Worm (Caenorhabditis elegans) whole organism, young adult: ENCODE results near the gene C07G1.15.

ENCODE experiments used
- B0019.2 ChIP-seq: fragments of 200-800 bp; sonication (Bioruptor generic); conservative IDR thresholded peaks from 2 replicates; pipeline ENCODE4 v1.3.6; 2022; ENCODE audit warnings: missing genetic modification reagents, missing genetic modification characterization, missing compliant biosample characterization
- B0035.1 ChIP-seq: sonication (generic microtip); optimal IDR thresholded peaks from 2 replicates; lab custom pipeline; 2016; ENCODE audit warnings: missing genetic modification characterization, mild to moderate bottlenecking, missing compliant biosample characterization, missing genotype, missing genetic modification reagents
- B0261.1 ChIP-seq: sonication (generic microtip); optimal IDR thresholded peaks from 2 replicates; lab custom pipeline; 2016; ENCODE audit warnings: mild to moderate bottlenecking, missing genetic modification characterization, moderate library complexity, missing compliant biosample characterization
- D2030.7 ChIP-seq: fragments of 200-800 bp; sonication (Bioruptor generic); IDR thresholded peaks from 2 replicates; pipeline ENCODE4 v1.3.6; 2022; ENCODE audit warnings: missing genetic modification reagents, missing genetic modification characterization, missing compliant biosample characterization
- F33H1.4 ChIP-seq: fragments of 200-800 bp; sonication (Bioruptor generic); IDR thresholded peaks from 2 replicates; pipeline ENCODE4 v1.3.6; 2022; ENCODE audit warnings: missing genetic modification reagents, missing genetic modification characterization, missing compliant biosample characterization
- F57C9.4 ChIP-seq: sonication (generic microtip); optimal IDR thresholded peaks from 2 replicates; lab custom pipeline; 2017; ENCODE audit warnings: mild to moderate bottlenecking, missing genetic modification characterization, missing compliant biosample characterization
- K11D2.4 ChIP-seq: fragments of 200-800 bp; sonication (Bioruptor generic); IDR thresholded peaks from 2 replicates; pipeline ENCODE4 v1.3.6; 2022; ENCODE audit warnings: missing genetic modification reagents, missing genetic modification characterization, missing compliant biosample characterization
- T07F8.4 ChIP-seq: sonication (generic microtip); optimal IDR thresholded peaks from 2 replicates; lab custom pipeline; 2016; ENCODE audit warnings: mild to moderate bottlenecking, missing genetic modification characterization, moderate library complexity, missing compliant biosample characterization
- Y56A3A.18 ChIP-seq: fragments of 200-800 bp; sonication (Bioruptor generic); IDR thresholded peaks from 2 replicates; pipeline ENCODE4 v1.3.6; 2022; ENCODE audit warnings: missing genetic modification reagents, missing genetic modification characterization, missing compliant biosample characterization
- aptf-2 ChIP-seq: fragments of 200-800 bp; sonication (Bioruptor generic); conservative IDR thresholded peaks from 2 replicates; pipeline ENCODE4 v1.3.6; 2022; ENCODE audit warnings: missing genetic modification reagents, missing genetic modification characterization, missing compliant biosample characterization
- attf-5 ChIP-seq: fragments of 200-800 bp; sonication (Bioruptor generic); optimal IDR thresholded peaks from 2 replicates; lab custom pipeline; 2018; ENCODE audit warnings: mild to moderate bottlenecking, missing genetic modification characterization, missing compliant biosample characterization
- cebp-1 ChIP-seq, 2 experiments: fragments of 200-800 bp in 1 of 2; sonication (Bioruptor generic) in 1 of 2; sonication (generic microtip) in 1 of 2; IDR thresholded peaks in 1 of 2; optimal IDR thresholded peaks in 1 of 2; 2 replicates each; pipeline versions ENCODE4 v1.3.6 to Lab custom; 2017 to 2022; ENCODE audit warnings: missing compliant biosample characterization in 2 of 2, missing genetic modification characterization in 2 of 2, mild to moderate bottlenecking in 1 of 2, missing genetic modification reagents in 1 of 2, moderate library complexity in 1 of 2
- ceh-27 ChIP-seq: fragments of 200-800 bp; sonication (Bioruptor generic); optimal IDR thresholded peaks from 2 replicates; lab custom pipeline; 2018; ENCODE audit warnings: mild to moderate bottlenecking, missing genetic modification characterization, moderate library complexity, missing compliant biosample characterization
- ceh-79 ChIP-seq: sonication (generic microtip); optimal IDR thresholded peaks from 2 replicates; lab custom pipeline; 2017; ENCODE audit warnings: mild to moderate bottlenecking, missing genetic modification characterization, missing compliant biosample characterization
- egl-18 ChIP-seq: fragments of 200-800 bp; sonication (Bioruptor generic); IDR thresholded peaks from 2 replicates; pipeline ENCODE4 v1.3.6; 2022; ENCODE audit warnings: missing genetic modification reagents, missing genetic modification characterization, missing compliant biosample characterization
- egl-44 ChIP-seq: fragments of 200-800 bp; sonication (Bioruptor generic); IDR thresholded peaks from 2 replicates; pipeline ENCODE4 v1.3.6; 2022; ENCODE audit warnings: missing genetic modification reagents, missing genetic modification characterization, missing compliant biosample characterization
- egrh-3 ChIP-seq: fragments of 200-800 bp; sonication (Bioruptor generic); IDR thresholded peaks from 2 replicates; pipeline ENCODE4 v1.3.6; 2022; ENCODE audit warnings: missing genetic modification reagents, missing genetic modification characterization, missing compliant biosample characterization
- gei-17 ChIP-seq: fragments of 200-800 bp; sonication (Bioruptor generic); optimal IDR thresholded peaks from 2 replicates; lab custom pipeline; 2018; ENCODE audit warnings: mild to moderate bottlenecking, missing genetic modification characterization, missing compliant biosample characterization
- him-1 ChIP-seq: sonication (generic microtip); optimal IDR thresholded peaks from 2 replicates; lab custom pipeline; 2016; ENCODE audit warnings: missing genotype, missing genetic modification reagents, missing genetic modification characterization, missing compliant biosample characterization
- hlh-26 ChIP-seq: fragments of 200-800 bp; sonication (Bioruptor generic); conservative IDR thresholded peaks from 2 replicates; pipeline ENCODE4 v1.3.6; 2022; ENCODE audit warnings: missing genetic modification reagents, missing genetic modification characterization, missing compliant biosample characterization
- hrde-1 ChIP-seq: sonication (generic microtip); optimal IDR thresholded peaks from 2 replicates; lab custom pipeline; 2016; ENCODE audit warnings: missing genetic modification characterization, mild to moderate bottlenecking, missing compliant biosample characterization, moderate library complexity, missing genotype, missing genetic modification reagents, borderline replicate concordance
- let-526 ChIP-seq: fragments of 200-800 bp; sonication (Bioruptor generic); IDR thresholded peaks from 2 replicates; pipeline ENCODE4 v1.3.6; 2022; ENCODE audit warnings: missing genetic modification reagents, missing genetic modification characterization, missing compliant biosample characterization
- lin-35 ChIP-seq, 3 experiments: fragments of 150-350 bp in 2 of 3; sonication (generic microtip) in 1 of 3; optimal IDR thresholded peaks; 2 replicates each; lab custom pipeline; 2014 to 2018; ENCODE audit warnings: missing biosample characterization in 3 of 3, missing genetic modification characterization in 3 of 3, missing genetic modification reagents in 3 of 3
- mcd-1 ChIP-seq: fragments of 200-800 bp; sonication (Bioruptor generic); IDR thresholded peaks from 2 replicates; pipeline ENCODE4 v1.3.6; 2022; ENCODE audit warnings: missing genetic modification reagents, missing genetic modification characterization, missing compliant biosample characterization
- nfya-1 ChIP-seq: sonication (generic microtip); optimal IDR thresholded peaks from 2 replicates; lab custom pipeline; 2017; ENCODE audit warnings: antibody characterized with exemption, missing compliant biosample characterization, missing genetic modification characterization, borderline replicate concordance; ENCODE audit not compliant: insufficient read depth
- sdz-38 ChIP-seq: sonication (generic microtip); optimal IDR thresholded peaks from 2 replicates; lab custom pipeline; 2016; ENCODE audit warnings: missing genotype, missing genetic modification characterization, missing compliant biosample characterization
- sea-2 ChIP-seq: fragments of 200-800 bp; sonication (Bioruptor generic); IDR thresholded peaks from 2 replicates; pipeline ENCODE4 v1.3.6; 2022; ENCODE audit warnings: missing genetic modification characterization, missing compliant biosample characterization
- sptf-2 ChIP-seq: fragments of 200-800 bp; sonication (Bioruptor generic); optimal IDR thresholded peaks from 2 replicates; lab custom pipeline; 2018; ENCODE audit warnings: mild to moderate bottlenecking, missing genetic modification characterization, missing compliant biosample characterization
- tbx-9 ChIP-seq: sonication (generic microtip); optimal IDR thresholded peaks from 2 replicates; lab custom pipeline; 2016; ENCODE audit warnings: borderline replicate concordance, missing genetic modification characterization, inconsistent platforms, missing compliant biosample characterization
- xnd-1 ChIP-seq: sonication (generic microtip); optimal IDR thresholded peaks from 2 replicates; lab custom pipeline; 2016; ENCODE audit warnings: missing genotype, missing genetic modification reagents, missing genetic modification characterization, missing compliant biosample characterization
- zfh-2 ChIP-seq: fragments of 200-800 bp; sonication (Bioruptor generic); conservative IDR thresholded peaks from 2 replicates; pipeline ENCODE4 v1.3.6; 2022; ENCODE audit warnings: missing genetic modification reagents, missing genetic modification characterization, missing compliant biosample characterization
- ztf-22 ChIP-seq: fragments of 200-800 bp; sonication (Bioruptor generic); optimal IDR thresholded peaks from 2 replicates; lab custom pipeline; 2018; ENCODE audit warnings: mild to moderate bottlenecking, missing genetic modification characterization, moderate library complexity, missing compliant biosample characterization
- ztf-25 ChIP-seq: fragments of 200-800 bp; sonication (Bioruptor generic); IDR thresholded peaks from 2 replicates; pipeline ENCODE4 v1.3.6; 2022; ENCODE audit warnings: missing genetic modification reagents, missing genetic modification characterization, missing compliant biosample characterization
- ztf-6 ChIP-seq: fragments of 200-800 bp; sonication (Bioruptor generic); IDR thresholded peaks from 2 replicates; pipeline ENCODE4 v1.3.6; 2022; ENCODE audit warnings: missing genetic modification reagents, missing genetic modification characterization, missing compliant biosample characterization

C07G1.15 gene

ce11 chrIV:8188421-8189112, 18.8 kb downstream of the C07G1.15 start (continued):
- TF ChIP-seq nfya-1 (tag; lab: Kevin White, UChicago) (no peak), egl-18 (no peak), hrde-1 (tag; lab: Kevin White, UChicago) (peak; percentile 65), aptf-2 (GFP tag; lab: Robert Waterston, UW) (no peak), sptf-2 (no peak), F33H1.4 (GFP tag; lab: Robert Waterston, UW) (no peak), B0019.2 (GFP tag; lab: Robert Waterston, UW) (no peak), Y56A3A.18 (GFP tag; lab: Robert Waterston, UW) (0 out of 2 replicates have a peak, but pooled peaks have one; percentile 64), sdz-38 (tag; lab: Kevin White, UChicago) (no peak), gei-17 (GFP tag; lab: Kevin White, UChicago) (no peak), tbx-9 (no peak), ceh-27 (GFP tag; lab: Kevin White, UChicago) (no peak), ztf-6 (no peak), K11D2.4 (GFP tag; lab: Robert Waterston, UW) (no peak), lin-35 (GFP tag; optimal IDR thresholded peaks at IDR 0.05; lab: Kevin White, UChicago) (no peak), attf-5 (GFP tag; lab: Kevin White, UChicago) (peak; percentile 1)

ce11 chrIV:8189667-8190066, 19.9 kb downstream of the C07G1.15 start:
- TF ChIP-seq D2030.7 (GFP tag; lab: Robert Waterston, UW), result no peak
- TF ChIP-seq zfh-2 (GFP tag; lab: Robert Waterston, UW), result peak; percentile 87
- TF ChIP-seq ztf-25 (GFP tag; lab: Robert Waterston, UW), result 0 out of 2 replicates have a peak, but pooled peaks have one; percentile 5
- TF ChIP-seq B0261.1 (tag; lab: Kevin White, UChicago), result no peak
- peak; percentile 83; the same call in 1 of the 2 replicates for TF ChIP-seq egrh-3 (GFP tag; lab: Robert Waterston, UW)
- TF ChIP-seq mcd-1 (GFP tag; lab: Robert Waterston, UW), result 0 out of 2 replicates have a peak, but pooled peaks have one; percentile 27
- TF ChIP-seq B0035.1 (tag; lab: Kevin White, UChicago), result no peak

- no peak for TF ChIP-seq T07F8.4 (tag; lab: Kevin White, UChicago)
- no peak for TF ChIP-seq ceh-79
- peak; percentile 70 for TF ChIP-seq zfh-2 (GFP tag; lab: Robert Waterston, UW)
- TF ChIP-seq xnd-1 (tag; lab: Kevin White, UChicago), result no peak
- TF ChIP-seq egl-44, result no peak
- TF ChIP-seq F57C9.4, result no peak
- no peak for TF ChIP-seq him-1
- TF ChIP-seq sea-2 (GFP tag; lab: Robert Waterston, UW), result no peak
Measured at ce11 chrIV:8192878-8193277, 23.1 kb downstream of the C07G1.15 start.

- TF ChIP-seq hlh-26 (GFP tag; lab: Robert Waterston, UW) (no peak), let-526 (GFP tag; lab: Robert Waterston, UW) (no peak), cebp-1 (GFP tag; IDR thresholded peaks at IDR 0.05; lab: Robert Waterston, UW) (no peak), cebp-1 (tag; optimal IDR thresholded peaks at IDR 0.05; lab: Kevin White, UChicago) (no peak), ztf-22 (no peak)
Measured at ce11 chrIV:8198851-8199250, 29.1 kb downstream of the C07G1.15 start, which contains the start of gene wsp-1. TSS of gene wsp-1 (minus strand) at chrIV:8198951.
